Worm (Caenorhabditis elegans) whole organism, early embryonic: ENCODE data around the gene F47B8.14.

Source experiments
- B0310.2 ChIP-seq: sonication (generic microtip); optimal IDR thresholded peaks from 2 replicates; lab custom pipeline; 2016; ENCODE audit warnings: mild to moderate bottlenecking, missing genetic modification characterization, missing compliant biosample characterization
- F13C5.2 ChIP-seq: sonication (generic microtip); optimal IDR thresholded peaks from 2 replicates; lab custom pipeline; 2017; ENCODE audit warnings: mild to moderate bottlenecking, missing genetic modification characterization, inconsistent platforms, missing compliant biosample characterization
- aly-1 ChIP-seq: sonication (generic microtip); optimal IDR thresholded peaks from 2 replicates; lab custom pipeline; 2016; ENCODE audit warnings: missing genetic modification characterization, missing compliant biosample characterization
- ama-1 ChIP-seq: fragments of 150-350 bp; optimal IDR thresholded peaks from 2 replicates; lab custom pipeline; 2014
- ceh-36 ChIP-seq: sonication (generic microtip); optimal IDR thresholded peaks from 2 replicates; lab custom pipeline; 2016; ENCODE audit warnings: missing genetic modification characterization, inconsistent platforms, missing compliant biosample characterization
- hmg-4 ChIP-seq: fragments of 200-800 bp; sonication (Bioruptor generic); optimal IDR thresholded peaks from 2 replicates; lab custom pipeline; 2018; ENCODE audit warnings: mild to moderate bottlenecking, missing genetic modification characterization, missing compliant biosample characterization
- pes-1 ChIP-seq: fragments of 200-800 bp; sonication (Bioruptor generic); IDR thresholded peaks from 2 replicates; pipeline ENCODE4 v1.3.6; 2022; ENCODE audit warnings: missing genetic modification reagents, missing genetic modification characterization, missing compliant biosample characterization
- scrt-1 ChIP-seq: fragments of 200-800 bp; sonication (Bioruptor generic); IDR thresholded peaks from 2 replicates; pipeline ENCODE4 v1.3.6; 2022; ENCODE audit warnings: missing genetic modification characterization, missing compliant biosample characterization
- sea-1 ChIP-seq: fragments of 200-800 bp; sonication (Bioruptor generic); conservative IDR thresholded peaks from 2 replicates; pipeline ENCODE4 v1.3.6; 2022; ENCODE audit warnings: missing genetic modification characterization, missing compliant biosample characterization
- tra-4 ChIP-seq: sonication (generic microtip); optimal IDR thresholded peaks from 2 replicates; lab custom pipeline; 2017; ENCODE audit warnings: missing genetic modification characterization, missing compliant biosample characterization

- no peak for TF ChIP-seq scrt-1 (GFP tag; lab: Robert Waterston, UW)
- TF ChIP-seq ama-1 (lab: Kevin White, UChicago) = no peak
- TF ChIP-seq tra-4 (tag; lab: Kevin White, UChicago) = no peak
- TF ChIP-seq sea-1 (GFP tag; lab: Robert Waterston, UW) = no peak
- TF ChIP-seq F13C5.2 = no peak
- TF ChIP-seq hmg-4 (GFP tag; lab: Kevin White, UChicago) = no peak
- TF ChIP-seq ceh-36 (tag; lab: Kevin White, UChicago) = no peak
- no peak for TF ChIP-seq aly-1
- TF ChIP-seq B0310.2 = no peak
- no peak for TF ChIP-seq pes-1 (GFP tag; lab: Robert Waterston, UW)
Measured at ce11 chrV:14322743-14323142, 2.4 kb downstream of the F47B8.14 start, which contains the start of gene F47B8.3.
